Fruit fly (Drosophila melanogaster) whole organism, embryonic: Measurements from ENCODE around the gene Ocrl.

Experiments
- Bgb ChIP-seq: fragments of 200-800 bp; sonication (Bioruptor generic); IDR thresholded peaks from 2 replicates; pipeline ENCODE4 v1.3.6; 2022; ENCODE audit warnings: missing biosample characterization, missing genetic modification characterization; ENCODE audit not compliant: partially characterized antibody
- C15 ChIP-seq: fragments of 200-800 bp; sonication (Bioruptor generic); IDR thresholded peaks from 3 replicates; pipeline ENCODE4 v1.3.6; 2022; ENCODE audit warnings: missing biosample characterization, missing genetic modification characterization
- CG10431 ChIP-seq: fragments of 200-800 bp; sonication (Bioruptor generic); optimal IDR thresholded peaks from 3 replicates; lab custom pipeline; 2018; ENCODE audit warnings: missing biosample characterization, mild to moderate bottlenecking, missing genetic modification characterization
- CG10979 ChIP-seq: fragments of 200-800 bp; sonication (Bioruptor generic); optimal IDR thresholded peaks from 2 replicates; lab custom pipeline; 2018; ENCODE audit warnings: missing biosample characterization, mild to moderate bottlenecking, missing genetic modification characterization, moderate library complexity
- CG11398 ChIP-seq: fragments of 200-800 bp; sonication (Bioruptor generic); optimal IDR thresholded peaks from 2 replicates; lab custom pipeline; 2016; ENCODE audit warnings: missing biosample characterization, missing genetic modification characterization
- CG11504 ChIP-seq: fragments of 200-800 bp; sonication (Bioruptor generic); optimal IDR thresholded peaks from 3 replicates; lab custom pipeline; 2019; ENCODE audit warnings: missing biosample characterization, mild to moderate bottlenecking, missing genetic modification characterization, moderate library complexity
- CG1233 ChIP-seq: fragments of 200-800 bp; sonication (Bioruptor generic); optimal IDR thresholded peaks from 4 replicates; lab custom pipeline; 2018; ENCODE audit warnings: missing biosample characterization, mild to moderate bottlenecking, missing genetic modification characterization
- CG16815 ChIP-seq: fragments of 200-800 bp; sonication (Bioruptor generic); optimal IDR thresholded peaks from 3 replicates; lab custom pipeline; 2017; ENCODE audit warnings: missing biosample characterization, mild to moderate bottlenecking, missing genetic modification characterization
- CG32772 ChIP-seq: fragments of 200-800 bp; sonication (Bioruptor generic); IDR thresholded peaks from 2 replicates; pipeline ENCODE4 v1.3.6; 2022; ENCODE audit warnings: missing biosample characterization, missing genetic modification characterization
- CG3281 ChIP-seq: fragments of 200-800 bp; sonication (Bioruptor generic); optimal IDR thresholded peaks from 3 replicates; lab custom pipeline; 2017; ENCODE audit warnings: missing biosample characterization, mild to moderate bottlenecking, missing genetic modification characterization
- CG5245 ChIP-seq: fragments of 200-800 bp; sonication (Bioruptor generic); optimal IDR thresholded peaks from 3 replicates; lab custom pipeline; 2016; ENCODE audit warnings: missing biosample characterization, missing genetic modification characterization
- CG7963 ChIP-seq: fragments of 200-800 bp; sonication (Bioruptor generic); IDR thresholded peaks from 3 replicates; pipeline ENCODE4 v1.3.6; 2022; ENCODE audit warnings: missing biosample characterization, missing genetic modification characterization; ENCODE audit not compliant: partially characterized antibody
- CG8290 ChIP-seq, 3 experiments: fragments of 200-800 bp; sonication (Bioruptor generic); optimal IDR thresholded peaks; 2 replicates each; lab custom pipeline; 2016 to 2019; ENCODE audit warnings: missing biosample characterization in 3 of 3, missing genetic modification characterization in 3 of 3, mild to moderate bottlenecking in 2 of 3, moderate library complexity in 1 of 3
- Dfd ChIP-seq, 2 experiments: fragments of >200 bp; optimal IDR thresholded peaks; 2 replicates each; lab custom pipeline; 2017; ENCODE audit warnings: missing biosample characterization in 2 of 2, missing genetic modification characterization in 2 of 2
- Dp ChIP-seq: fragments of 200-800 bp; sonication (Bioruptor generic); optimal IDR thresholded peaks from 2 replicates; lab custom pipeline; 2018; ENCODE audit warnings: missing biosample characterization, mild to moderate bottlenecking, missing genetic modification characterization, moderate library complexity
- Gsc ChIP-seq: fragments of 200-800 bp; sonication (Bioruptor generic); IDR thresholded peaks from 2 replicates; pipeline ENCODE4 v1.3.6; 2022; ENCODE audit warnings: missing biosample characterization, missing genetic modification characterization
- HHEX ChIP-seq: fragments of 200-800 bp; sonication (Bioruptor generic); optimal IDR thresholded peaks from 3 replicates; lab custom pipeline; 2017; ENCODE audit warnings: missing biosample characterization, mild to moderate bottlenecking, missing genetic modification characterization, missing genetic modification reagents
- Hand ChIP-seq: fragments of 200-800 bp; sonication (Bioruptor generic); optimal IDR thresholded peaks from 2 replicates; lab custom pipeline; 2017; ENCODE audit warnings: mild to moderate bottlenecking, missing biosample characterization, missing genetic modification reagents, missing genetic modification characterization
- Hsf ChIP-seq: fragments of 200-800 bp; sonication (Bioruptor generic); optimal IDR thresholded peaks from 3 replicates; lab custom pipeline; 2016; ENCODE audit warnings: missing biosample characterization, missing genetic modification characterization
- Lim3 ChIP-seq: fragments of 200-800 bp; sonication (Bioruptor generic); IDR thresholded peaks from 2 replicates; pipeline ENCODE4 v1.3.6; 2022; ENCODE audit warnings: missing biosample characterization, missing genetic modification characterization
- MESR4 ChIP-seq: fragments of 200-800 bp; sonication (Bioruptor generic); optimal IDR thresholded peaks from 2 replicates; lab custom pipeline; 2018; ENCODE audit warnings: missing biosample characterization, mild to moderate bottlenecking, missing genetic modification characterization, moderate library complexity
- NFAT ChIP-seq: fragments of 200-800 bp; sonication (Bioruptor generic); IDR thresholded peaks from 2 replicates; pipeline ENCODE4 v1.3.6; 2022; ENCODE audit warnings: missing biosample characterization, missing genetic modification characterization
- NK7.1 ChIP-seq: fragments of 200-800 bp; sonication (Bioruptor generic); optimal IDR thresholded peaks from 3 replicates; lab custom pipeline; 2016; ENCODE audit warnings: missing biosample characterization, missing genetic modification characterization
- Nf-YA ChIP-seq: fragments of 200-800 bp; sonication (Bioruptor generic); IDR thresholded peaks from 2 replicates; pipeline ENCODE4 v1.3.6; 2022; ENCODE audit warnings: missing biosample characterization, missing genetic modification characterization
- Nf-YC ChIP-seq: fragments of 200-800 bp; optimal IDR thresholded peaks from 3 replicates; lab custom pipeline; 2019; ENCODE audit warnings: missing biosample characterization, mild to moderate bottlenecking, missing genetic modification characterization, moderate library complexity
- Opbp ChIP-seq: fragments of 200-800 bp; sonication (Bioruptor generic); IDR thresholded peaks from 3 replicates; pipeline ENCODE4 v1.3.6; 2022; ENCODE audit warnings: missing biosample characterization, missing genetic modification characterization; ENCODE audit not compliant: partially characterized antibody
- Ravus ChIP-seq: fragments of 200-800 bp; sonication (Bioruptor generic); IDR thresholded peaks from 2 replicates; pipeline ENCODE4 v1.3.6; 2022; ENCODE audit warnings: missing biosample characterization, missing genetic modification characterization
- Sry-δ ChIP-seq: fragments of 200-800 bp; sonication (Bioruptor generic); optimal IDR thresholded peaks from 2 replicates; lab custom pipeline; 2016; ENCODE audit warnings: missing biosample characterization, missing genetic modification characterization
- Ssrp ChIP-seq: fragments of 200-800 bp; sonication (Bioruptor generic); optimal IDR thresholded peaks from 2 replicates; lab custom pipeline; 2018; ENCODE audit warnings: missing biosample characterization, mild to moderate bottlenecking, missing genetic modification characterization, moderate library complexity
- Tbp ChIP-seq: fragments of >200 bp; optimal IDR thresholded peaks from 2 replicates; lab custom pipeline; 2018; ENCODE audit warnings: missing biosample characterization, missing genetic modification characterization
- Xrp1 ChIP-seq: fragments of 200-800 bp; sonication (Bioruptor generic); IDR thresholded peaks from 2 replicates; pipeline ENCODE4 v1.3.6; 2022; ENCODE audit warnings: missing biosample characterization, missing genetic modification characterization
- al ChIP-seq: fragments of 200-800 bp; sonication (Bioruptor generic); IDR thresholded peaks from 2 replicates; pipeline ENCODE4 v1.3.6; 2022; ENCODE audit warnings: missing biosample characterization, missing genetic modification characterization
- cad ChIP-seq: fragments of >200 bp; optimal IDR thresholded peaks from 2 replicates; lab custom pipeline; 2017; ENCODE audit warnings: missing biosample characterization, missing genetic modification characterization
- caup ChIP-seq: fragments of 200-800 bp; sonication (Bioruptor generic); optimal IDR thresholded peaks from 3 replicates; lab custom pipeline; 2017; ENCODE audit warnings: missing biosample characterization, mild to moderate bottlenecking, missing genetic modification characterization, moderate library complexity; ENCODE audit not compliant: severe bottlenecking
- crol ChIP-seq: fragments of 200-800 bp; sonication (Bioruptor generic); IDR thresholded peaks from 2 replicates; pipeline ENCODE4 v1.3.6; 2022; ENCODE audit warnings: missing biosample characterization, missing genetic modification characterization
- danr ChIP-seq: fragments of 200-800 bp; sonication (Bioruptor generic); IDR thresholded peaks from 2 replicates; pipeline ENCODE4 v1.3.6; 2022; ENCODE audit warnings: missing biosample characterization, missing genetic modification characterization
- dmrt11E ChIP-seq: fragments of 200-800 bp; sonication (Bioruptor generic); optimal IDR thresholded peaks from 3 replicates; lab custom pipeline; 2018; ENCODE audit warnings: missing biosample characterization, mild to moderate bottlenecking, missing genetic modification characterization, moderate library complexity
- fd96Cb ChIP-seq: fragments of 200-800 bp; sonication (Bioruptor generic); optimal IDR thresholded peaks from 2 replicates; lab custom pipeline; 2018; ENCODE audit warnings: missing biosample characterization, mild to moderate bottlenecking, missing genetic modification characterization, moderate library complexity
- fu2 ChIP-seq: fragments of 200-800 bp; sonication (Bioruptor generic); optimal IDR thresholded peaks from 2 replicates; lab custom pipeline; 2016; ENCODE audit warnings: missing biosample characterization, missing genetic modification characterization
- lola ChIP-seq, 3 experiments: fragments of >200 bp in 2 of 3; fragments of 200-800 bp in 1 of 3; sonication (Bioruptor generic) in 1 of 3; optimal IDR thresholded peaks; 2 replicates each; lab custom pipeline; 2017 to 2019; ENCODE audit warnings: missing biosample characterization in 3 of 3, missing genetic modification characterization in 3 of 3, mild to moderate bottlenecking in 1 of 3, moderate library complexity in 1 of 3
- oc ChIP-seq: fragments of 200-800 bp; sonication (Bioruptor generic); optimal IDR thresholded peaks from 2 replicates; lab custom pipeline; 2018; ENCODE audit warnings: missing biosample characterization, mild to moderate bottlenecking, missing genetic modification characterization, moderate library complexity
- otp ChIP-seq: fragments of 200-800 bp; sonication (Bioruptor generic); IDR thresholded peaks from 3 replicates; pipeline ENCODE4, ENCODE4 v1.3.6; 2022; ENCODE audit warnings: missing biosample characterization, missing genetic modification characterization
- salm ChIP-seq: fragments of 200-800 bp; sonication (Bioruptor generic); optimal IDR thresholded peaks from 2 replicates; lab custom pipeline; 2018; ENCODE audit warnings: missing biosample characterization, mild to moderate bottlenecking, missing genetic modification characterization
- so ChIP-seq: fragments of 200-800 bp; sonication (Bioruptor generic); IDR thresholded peaks from 3 replicates; pipeline ENCODE4 v1.3.6; 2022; ENCODE audit warnings: missing biosample characterization, missing genetic modification characterization
- sr ChIP-seq: fragments of 200-800 bp; sonication (Bioruptor generic); IDR thresholded peaks from 3 replicates; pipeline ENCODE4 v1.3.6; 2022; ENCODE audit warnings: missing biosample characterization, missing genetic modification characterization
- vnd ChIP-seq: fragments of 200-800 bp; sonication (Bioruptor generic); IDR thresholded peaks from 3 replicates; pipeline ENCODE4 v1.3.6; 2022; ENCODE audit warnings: missing biosample characterization, missing genetic modification characterization; ENCODE audit not compliant: partially characterized antibody
- wdn ChIP-seq: fragments of 200-800 bp; sonication (Bioruptor generic); IDR thresholded peaks from 2 replicates; pipeline ENCODE4 v1.3.6; 2022; ENCODE audit warnings: missing biosample characterization, missing genetic modification characterization
- zfh2 ChIP-seq: fragments of 200-800 bp; sonication (Bioruptor generic); optimal IDR thresholded peaks from 2 replicates; lab custom pipeline; 2016; ENCODE audit warnings: missing biosample characterization, missing genetic modification characterization

Ocrl gene

DNA sequence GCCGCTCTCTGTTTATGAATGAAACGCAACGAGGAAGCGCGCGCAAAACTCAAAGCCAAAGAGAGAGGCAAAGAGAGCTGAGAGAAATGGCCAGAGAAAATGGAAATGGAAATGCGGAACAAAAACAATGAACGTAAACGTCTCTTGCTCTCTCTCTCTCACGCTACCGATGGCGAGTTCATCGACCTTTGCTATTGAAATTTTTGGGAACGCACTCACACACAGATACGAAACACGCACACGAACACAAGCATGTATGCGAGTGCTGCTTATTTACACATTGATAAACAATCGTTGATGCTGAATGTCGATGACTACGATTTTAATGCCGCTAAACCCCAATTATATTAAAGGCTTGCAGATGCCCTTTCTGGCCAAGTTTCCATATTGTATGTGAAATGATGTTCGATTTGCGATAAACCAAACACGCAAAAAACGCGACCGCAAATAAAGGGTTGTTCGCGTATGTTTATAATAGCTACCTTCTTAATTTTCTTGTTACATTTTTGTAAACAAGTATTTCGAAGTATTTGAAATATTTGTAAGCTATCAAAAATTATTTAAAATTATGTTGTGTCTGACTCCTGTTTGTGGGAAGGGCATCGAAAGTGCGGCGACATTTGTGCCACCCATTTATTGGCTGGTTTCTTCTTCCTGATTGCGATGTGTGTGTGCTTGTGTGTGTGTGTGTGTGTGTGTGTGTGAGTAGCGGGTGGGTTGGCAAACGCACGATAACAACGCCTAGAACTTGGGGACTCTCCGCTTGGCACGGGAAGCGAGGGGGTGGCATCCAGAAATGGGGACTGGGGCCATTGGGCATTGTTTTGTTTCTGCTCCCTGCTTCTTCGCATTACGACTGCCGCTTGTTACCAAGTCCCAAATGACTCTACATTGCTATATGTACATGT, 20.8 kb downstream of the Ocrl start (continued):
- TF ChIP-seq vnd (GFP tag; lab: Robert Waterston, UW): no peak
- peak; percentile 37; the same call in 1 of the 2 replicates for TF ChIP-seq al (GFP tag; lab: Robert Waterston, UW)
- TF ChIP-seq Gsc (GFP tag; lab: Robert Waterston, UW): peak; percentile 27; the same call in 1 of the 2 replicates
- peak; percentile 88 for TF ChIP-seq CG10979 (tag; lab: Kevin White, UChicago)
- peak; percentile 49 for TF ChIP-seq HHEX
- TF ChIP-seq salm (tag; lab: Kevin White, UChicago): peak; percentile 51
- peak; percentile 80 for TF ChIP-seq crol (GFP tag; lab: Robert Waterston, UW)
- TF ChIP-seq Ravus (GFP tag; lab: Robert Waterston, UW): no peak
- no peak for TF ChIP-seq CG7963 (GFP tag; lab: Robert Waterston, UW)
- TF ChIP-seq lola (GFP tag; optimal IDR thresholded peaks at IDR 0.05; lab: Kevin White, UChicago): peak in 1 of 3 experiments; percentile 87
- no peak for TF ChIP-seq Tbp (GFP tag; lab: Kevin White, UChicago)
- TF ChIP-seq CG11398 (GFP tag; lab: Kevin White, UChicago): peak; percentile 48
- peak; percentile 71 for TF ChIP-seq CG16815 (GFP tag; lab: Kevin White, UChicago)
- TF ChIP-seq CG10431 (GFP tag; lab: Kevin White, UChicago): peak; percentile 2
- no peak for TF ChIP-seq CG8290 (GFP tag; optimal IDR thresholded peaks at IDR 0.05; lab: Kevin White, UChicago)
- TF ChIP-seq CG8290 (tag; optimal IDR thresholded peaks at IDR 0.05; lab: Kevin White, UChicago): no peak
- TF ChIP-seq Hand (GFP tag; lab: Kevin White, UChicago): peak; percentile 32
- peak; percentile 52 for TF ChIP-seq zfh2
- peak; percentile 17 for TF ChIP-seq Sry-δ (GFP tag; lab: Kevin White, UChicago)
- TF ChIP-seq danr: 0 out of 2 replicates have a peak, but pooled peaks have one; percentile 29
- TF ChIP-seq CG11504: peak; percentile 82
- no peak for TF ChIP-seq NFAT (GFP tag; lab: Robert Waterston, UW)
- no peak for TF ChIP-seq Nf-YA (GFP tag; lab: Robert Waterston, UW)
- TF ChIP-seq fd96Cb: peak; percentile 86
- peak; percentile 73 for TF ChIP-seq CG3281 (GFP tag; lab: Kevin White, UChicago)
- TF ChIP-seq MESR4 (GFP tag; lab: Kevin White, UChicago): no peak
- TF ChIP-seq CG5245: peak; percentile 15
- TF ChIP-seq NK7.1: peak; percentile 53
- TF ChIP-seq cad (GFP tag; lab: Kevin White, UChicago): no peak
- peak; percentile 5 for TF ChIP-seq caup (GFP tag; lab: Kevin White, UChicago)
- peak; percentile 63 for TF ChIP-seq Hsf (GFP tag; lab: Kevin White, UChicago)
- no peak for TF ChIP-seq Dp (GFP tag; lab: Kevin White, UChicago)
- TF ChIP-seq C15 (GFP tag; lab: Robert Waterston, UW): no peak
- peak; percentile 49 for TF ChIP-seq Nf-YC
- TF ChIP-seq Ssrp (tag; lab: Kevin White, UChicago): peak; percentile 79
- TF ChIP-seq Dfd (GFP tag; optimal IDR thresholded peaks at IDR 0.05; lab: Kevin White, UChicago): no peak
- peak; percentile 43; the same call in 1 of the 2 replicates for TF ChIP-seq wdn (GFP tag; lab: Robert Waterston, UW)
- peak; percentile 65 for TF ChIP-seq Xrp1 (GFP tag; lab: Robert Waterston, UW)
- TF ChIP-seq Opbp (GFP tag; lab: Robert Waterston, UW): no peak
- peak; percentile 47 for TF ChIP-seq oc
- peak; percentile 77 for TF ChIP-seq dmrt11E (tag; lab: Kevin White, UChicago)
- no peak for TF ChIP-seq Lim3 (GFP tag; lab: Robert Waterston, UW)
- no peak for TF ChIP-seq sr (GFP tag; lab: Robert Waterston, UW)
- TF ChIP-seq CG32772 (GFP tag; lab: Robert Waterston, UW): no peak
- TF ChIP-seq CG1233 (GFP tag; lab: Kevin White, UChicago): peak; percentile 62
- peak; percentile 40 for TF ChIP-seq fu2
- TF ChIP-seq otp (GFP tag; lab: Robert Waterston, UW): no peak
- TF ChIP-seq Bgb (GFP tag; lab: Robert Waterston, UW): no peak
- 0 out of 3 replicates have a peak, but pooled peaks have one; percentile 39 for TF ChIP-seq so (GFP tag; lab: Robert Waterston, UW)
